Worm (Caenorhabditis elegans): Measurements from ENCODE around the gene F56C9.8.
A peak's percentile ranks its signal among the peaks of the same experiment; 100 is the strongest.

The F56C9.8 gene

ce11 chrIII:7365602-7366001, 46.3 kb upstream of the F56C9.8 start, which contains the start of gene F08F8.11:
Gene F08F8.11 (plus strand): TSS chrIII:7365902.
- peak; percentile 84 for TF ChIP-seq aha-1 (tag)
- no peak for TF ChIP-seq daf-16 (GFP tag; optimal IDR thresholded peaks at IDR 0.05)
- TF ChIP-seq daf-16 (tag; optimal IDR thresholded peaks at IDR 0.05), result no peak

ce11 chrIII:7359037-7359548, 39.8 kb upstream of the F56C9.8 start, which contains the start of the genes eco-1 and hmgr-1:
Gene eco-1 (minus strand): TSS chrIII:7359095.
Gene hmgr-1 (plus strand): TSS chrIII:7359498.
- TF ChIP-seq dmd-9 (GFP tag; IDR thresholded peaks at IDR 0.05), result no peak
- TF ChIP-seq nhr-25 (tag; optimal IDR thresholded peaks at IDR 0.05; ENCODE audit: borderline replicate concordance, insufficient read depth), result no peak
- TF ChIP-seq nhr-237 (tag; optimal IDR thresholded peaks at IDR 0.05), result no peak
- TF ChIP-seq mes-2 (tag; optimal IDR thresholded peaks at IDR 0.05; ENCODE audit: poor library complexity, severe bottlenecking), result peak; percentile 86
- no peak for TF ChIP-seq F44E2.7 (GFP tag; IDR thresholded peaks at IDR 0.05)
- TF ChIP-seq arid-1 (GFP tag; conservative IDR thresholded peaks at IDR 0.05), result 0 out of 2 replicates have a peak, but pooled peaks have one; percentile 30
- no peak for TF ChIP-seq daf-8 (GFP tag; IDR thresholded peaks at IDR 0.05)
- TF ChIP-seq duxl-1 (tag; optimal IDR thresholded peaks at IDR 0.05; ENCODE audit: poor library complexity), result no peak
- TF ChIP-seq aha-1 (tag), result no peak
- TF ChIP-seq mxl-2 (GFP tag; conservative IDR thresholded peaks at IDR 0.05), result no peak
- peak in 1 of 2 experiments; percentile 40 for TF ChIP-seq lsy-2 (tag; optimal IDR thresholded peaks at IDR 0.05)
- TF ChIP-seq daf-16 (GFP tag; optimal IDR thresholded peaks at IDR 0.05), result no peak
- TF ChIP-seq daf-16 (tag; optimal IDR thresholded peaks at IDR 0.05), result no peak
- no peak for TF ChIP-seq snpc-1.2 (GFP tag; IDR thresholded peaks at IDR 0.05)
- no peak for TF ChIP-seq fkh-10 (GFP tag; optimal IDR thresholded peaks at IDR 0.05)
- peak; percentile 73 for TF ChIP-seq dpl-1 (GFP tag; optimal IDR thresholded peaks at IDR 0.05)
- TF ChIP-seq zip-2 (tag; optimal IDR thresholded peaks at IDR 0.05), result no peak
- no peak for TF ChIP-seq nhr-111 (GFP tag; optimal IDR thresholded peaks at IDR 0.05)
- TF ChIP-seq hif-1 (tag; optimal IDR thresholded peaks at IDR 0.05), result no peak
- no peak for TF ChIP-seq lin-29 (GFP tag; IDR thresholded peaks at IDR 0.05)
- no peak for TF ChIP-seq Y75B8A.6 (GFP tag; IDR thresholded peaks at IDR 0.05)
- TF ChIP-seq spr-1 (tag; optimal IDR thresholded peaks at IDR 0.05), result no peak
- no peak for TF ChIP-seq zip-11 (GFP tag; IDR thresholded peaks at IDR 0.05)

- TF ChIP-seq mxl-3 (GFP tag; optimal IDR thresholded peaks at IDR 0.05) (peak; percentile 15), Y5F2A.4 (GFP tag; optimal IDR thresholded peaks at IDR 0.05) (no peak), ceh-44 (GFP tag; IDR thresholded peaks at IDR 0.05) (no peak), mes-2 (tag; optimal IDR thresholded peaks at IDR 0.05; ENCODE audit: poor library complexity, severe bottlenecking) (no peak), mep-1 (tag; optimal IDR thresholded peaks at IDR 0.05) (peak; percentile 36), dve-1 (tag; optimal IDR thresholded peaks at IDR 0.05; ENCODE audit: insufficient read depth) (peak; percentile 24), hlh-11 (tag; optimal IDR thresholded peaks at IDR 0.05) (peak; percentile 72), sdz-12 (GFP tag; optimal IDR thresholded peaks at IDR 0.05) (no peak), lin-29 (GFP tag; IDR thresholded peaks at IDR 0.05) (no peak), F37D6.2 (tag; optimal IDR thresholded peaks at IDR 0.05) (no peak), dpl-1 (GFP tag; optimal IDR thresholded peaks at IDR 0.05) (no peak), nhr-111 (GFP tag; optimal IDR thresholded peaks at IDR 0.05) (no peak), hlh-30 (tag; optimal IDR thresholded peaks at IDR 0.05; ENCODE audit: insufficient read depth) (peak; percentile 40), mdt-29 (GFP tag; IDR thresholded peaks at IDR 0.05) (no peak), F26F4.8 (GFP tag; conservative IDR thresholded peaks at IDR 0.05) (no peak), dmd-9 (GFP tag; IDR thresholded peaks at IDR 0.05) (no peak), ceh-20 (GFP tag; IDR thresholded peaks at IDR 0.05) (0 out of 2 replicates have a peak, but pooled peaks have one; percentile 42), lim-7 (GFP tag; IDR thresholded peaks at IDR 0.05) (no peak), unc-130 (GFP tag; optimal IDR thresholded peaks at IDR 0.05) (no peak), tra-1 (GFP tag; IDR thresholded peaks at IDR 0.05) (no peak), rbr-2 (tag; optimal IDR thresholded peaks at IDR 0.05) (no peak), F44E2.7 (GFP tag; IDR thresholded peaks at IDR 0.05) (no peak), madf-5 (GFP tag; IDR thresholded peaks at IDR 0.05) (no peak), gei-8 (GFP tag; optimal IDR thresholded peaks at IDR 0.05) (no peak), ZK337.2 (GFP tag; IDR thresholded peaks at IDR 0.05) (no peak), daf-16 (GFP tag; optimal IDR thresholded peaks at IDR 0.05) (peak in 1 of 2 experiments; percentile 80), daf-16 (tag; optimal IDR thresholded peaks at IDR 0.05) (peak; percentile 60), skn-1 (tag; optimal IDR thresholded peaks at IDR 0.05) (no peak), attf-4 (tag; optimal IDR thresholded peaks at IDR 0.05) (no peak), saeg-2 (GFP tag; IDR thresholded peaks at IDR 0.05) (no peak)
Observed at ce11 chrIII:7358627-7359026, 39.3 kb upstream of the F56C9.8 start.
